Fruit fly (Drosophila melanogaster) whole organism, embryonic: ENCODE results near the gene CG31495.

Experiments
- CG13287 ChIP-seq: fragments of 200-800 bp; sonication (Bioruptor generic); IDR thresholded peaks from 2 replicates; pipeline ENCODE4 v1.3.6; 2022; ENCODE audit warnings: missing biosample characterization, missing genetic modification characterization; ENCODE audit not compliant: partially characterized antibody
- CG14710 ChIP-seq: fragments of 200-800 bp; sonication (Bioruptor generic); optimal IDR thresholded peaks from 3 replicates; lab custom pipeline; 2019; ENCODE audit warnings: missing biosample characterization, mild to moderate bottlenecking, missing genetic modification characterization, moderate library complexity
- CG31388 ChIP-seq: fragments of 200-800 bp; sonication (Bioruptor generic); optimal IDR thresholded peaks from 2 replicates; lab custom pipeline; 2016; ENCODE audit warnings: missing biosample characterization, missing genetic modification characterization
- Camta ChIP-seq: fragments of 200-800 bp; sonication (Bioruptor generic); optimal IDR thresholded peaks from 2 replicates; lab custom pipeline; 2016; ENCODE audit warnings: missing biosample characterization, missing genetic modification characterization
- Xbp1 ChIP-seq: fragments of 200-800 bp; sonication (Bioruptor generic); optimal IDR thresholded peaks from 3 replicates; lab custom pipeline; 2016; ENCODE audit warnings: missing biosample characterization, mild to moderate bottlenecking, missing genetic modification characterization
- crc ChIP-seq: fragments of 200-800 bp; sonication (Bioruptor generic); optimal IDR thresholded peaks from 2 replicates; lab custom pipeline; 2016; ENCODE audit warnings: missing biosample characterization, missing genetic modification characterization
- eyg ChIP-seq: fragments of 200-800 bp; sonication (Bioruptor generic); optimal IDR thresholded peaks from 3 replicates; lab custom pipeline; 2016; ENCODE audit warnings: missing biosample characterization, missing genetic modification characterization
- psq ChIP-seq: fragments of 200-800 bp; sonication (Bioruptor generic); optimal IDR thresholded peaks from 2 replicates; lab custom pipeline; 2017; ENCODE audit warnings: missing biosample characterization, missing genetic modification characterization

dm6 chr3R:13811737-13812136 is 28.0 kb downstream of the CG31495 start:
- TF ChIP-seq CG13287 (GFP tag; lab: Robert Waterston, UW) (no peak), CG31388 (no peak), Xbp1 (GFP tag; lab: Kevin White, UChicago) (no peak), CG14710 (tag; lab: Kevin White, UChicago) (no peak), eyg (no peak), psq (GFP tag; lab: Kevin White, UChicago) (no peak), crc (no peak), Camta (GFP tag; lab: Kevin White, UChicago) (no peak)
